Worm (Caenorhabditis elegans): ENCODE measurements around the gene C39D10.7.
A peak's percentile ranks its signal among the peaks of the same experiment; 100 is the strongest.

DNA sequence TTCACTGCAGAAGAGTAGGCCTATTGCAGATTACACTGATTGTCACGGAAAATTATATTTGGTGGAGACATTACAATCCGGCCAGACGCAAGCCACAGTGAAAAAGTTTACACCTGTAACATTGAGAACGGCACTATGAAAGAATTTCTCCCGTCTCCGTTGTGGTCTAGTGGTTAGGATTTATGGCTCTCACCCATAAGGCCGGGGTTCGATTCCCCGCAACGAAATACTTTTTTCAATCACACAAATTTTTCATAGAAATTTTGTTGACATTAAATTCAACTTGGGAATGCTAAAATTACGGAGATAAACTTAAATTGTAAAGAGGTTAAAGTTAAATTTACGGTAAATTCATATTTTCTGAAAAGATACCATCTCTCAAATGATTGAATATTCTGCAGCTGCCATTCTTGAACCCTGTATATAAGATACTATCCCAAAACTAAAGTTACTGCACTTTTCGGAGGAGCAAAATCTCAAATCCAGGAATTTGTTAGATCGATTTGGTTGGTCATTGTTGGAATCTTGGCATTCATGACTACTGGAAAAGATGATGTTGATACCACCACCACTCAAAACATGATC is 7.2 kb downstream of the C39D10.7 start, which contains the start of gene C39D10.1:
- TF ChIP-seq ztf-29 (GFP tag; IDR thresholded peaks at IDR 0.05) (no peak), flt-1 (GFP tag; IDR thresholded peaks at IDR 0.05) (0 out of 2 replicates have a peak, but pooled peaks have one; percentile 33), T22C8.4 (GFP tag; IDR thresholded peaks at IDR 0.05) (no peak), med-1 (GFP tag; optimal IDR thresholded peaks at IDR 0.05; ENCODE audit: insufficient read depth) (no peak), tab-1 (GFP tag; IDR thresholded peaks at IDR 0.05) (no peak), ztf-23 (GFP tag; IDR thresholded peaks at IDR 0.05) (no peak)

Measured in whole organism, midembryonic.